Worm (Caenorhabditis elegans): ENCODE measurements around the gene C49H3.3.
A peak's percentile ranks its signal among the peaks of the same experiment; 100 is the strongest.

C49H3.3 gene

ce11 chrIV:7909455-7910141 lies 14.6 kb upstream of the C49H3.3 start:
- no peak for TF ChIP-seq bed-3 (GFP tag; optimal IDR thresholded peaks at IDR 0.05)
- no peak for TF ChIP-seq ceh-39 (tag; optimal IDR thresholded peaks at IDR 0.05)
- TF ChIP-seq hlh-1 (tag; optimal IDR thresholded peaks at IDR 0.05): peak; percentile 19
- no peak for TF ChIP-seq snpc-4 (tag; optimal IDR thresholded peaks at IDR 0.05)
- TF ChIP-seq nhr-2 (tag; optimal IDR thresholded peaks at IDR 0.05): no peak
- TF ChIP-seq nhr-28 (tag; optimal IDR thresholded peaks at IDR 0.05): no peak
- TF ChIP-seq nhr-76 (tag; optimal IDR thresholded peaks at IDR 0.05): no peak
- no peak for TF ChIP-seq elt-1 (tag; optimal IDR thresholded peaks at IDR 0.05; ENCODE audit: borderline replicate concordance, insufficient read depth)
- TF ChIP-seq pha-4 (tag; optimal IDR thresholded peaks at IDR 0.05): no peak
- peak; percentile 8 for TF ChIP-seq ces-1 (GFP tag; optimal IDR thresholded peaks at IDR 0.05)
- no peak for TF ChIP-seq ztf-11 (tag; optimal IDR thresholded peaks at IDR 0.05)
- no peak for TF ChIP-seq mab-5 (tag; optimal IDR thresholded peaks at IDR 0.05)
- TF ChIP-seq lsy-2 (tag; optimal IDR thresholded peaks at IDR 0.05): peak; percentile 65
- TF ChIP-seq lin-32 (GFP tag; optimal IDR thresholded peaks at IDR 0.05): no peak
- TF ChIP-seq drap-1 (GFP tag; optimal IDR thresholded peaks at IDR 0.05): no peak
- TF ChIP-seq lin-13 (tag; optimal IDR thresholded peaks at IDR 0.05): no peak
- TF ChIP-seq elt-3 (tag; optimal IDR thresholded peaks at IDR 0.05): no peak
- no peak for TF ChIP-seq M03D4.4 (tag; optimal IDR thresholded peaks at IDR 0.05)
- TF ChIP-seq mep-1 (tag; optimal IDR thresholded peaks at IDR 0.05): peak; percentile 65

- TF ChIP-seq ces-1 (GFP tag; optimal IDR thresholded peaks at IDR 0.05) (peak; percentile 6), sem-2 (GFP tag; optimal IDR thresholded peaks at IDR 0.05) (no peak), hlh-1 (tag; optimal IDR thresholded peaks at IDR 0.05) (peak; percentile 30), mls-2 (tag; optimal IDR thresholded peaks at IDR 0.05) (no peak), tbx-8 (GFP tag; optimal IDR thresholded peaks at IDR 0.05) (no peak), mab-5 (tag; optimal IDR thresholded peaks at IDR 0.05) (no peak), elt-1 (tag; optimal IDR thresholded peaks at IDR 0.05; ENCODE audit: borderline replicate concordance, insufficient read depth) (peak; percentile 83), ceh-83 (GFP tag; optimal IDR thresholded peaks at IDR 0.05) (peak; percentile 33), pha-4 (tag; optimal IDR thresholded peaks at IDR 0.05) (no peak), nhr-237 (tag; optimal IDR thresholded peaks at IDR 0.05) (no peak)
Measured at ce11 chrIV:7910197-7910735, 13.9 kb upstream of the C49H3.3 start, which contains the start of the genes npp-27 and ntl-4. npp-27 (minus strand) TSS chrIV:7910247. ntl-4 (plus strand) TSS chrIV:7910575.

- TF ChIP-seq lin-32 (GFP tag; optimal IDR thresholded peaks at IDR 0.05) (no peak), mab-5 (tag; optimal IDR thresholded peaks at IDR 0.05) (no peak), unc-120 (tag; optimal IDR thresholded peaks at IDR 0.05; ENCODE audit: poor library complexity, severe bottlenecking) (no peak), ceh-83 (GFP tag; optimal IDR thresholded peaks at IDR 0.05) (no peak), elt-1 (tag; optimal IDR thresholded peaks at IDR 0.05; ENCODE audit: borderline replicate concordance, insufficient read depth) (no peak), sem-2 (GFP tag; optimal IDR thresholded peaks at IDR 0.05) (no peak), unc-62 (GFP tag; optimal IDR thresholded peaks at IDR 0.05) (no peak), cnd-1 (tag; optimal IDR thresholded peaks at IDR 0.05) (no peak), ceh-43 (GFP tag; optimal IDR thresholded peaks at IDR 0.05) (no peak), ceh-39 (tag; optimal IDR thresholded peaks at IDR 0.05) (no peak), ztf-11 (tag; optimal IDR thresholded peaks at IDR 0.05) (no peak), nhr-28 (tag; optimal IDR thresholded peaks at IDR 0.05) (no peak), nhr-12 (tag; optimal IDR thresholded peaks at IDR 0.05) (no peak), drap-1 (GFP tag; optimal IDR thresholded peaks at IDR 0.05) (no peak)
Measured at ce11 chrIV:7914991-7915390, 9.2 kb upstream of the C49H3.3 start, which contains the start of gene C49H3.4. C49H3.4 (plus strand) TSS chrIV:7915291.

- TF ChIP-seq ceh-39 (tag; optimal IDR thresholded peaks at IDR 0.05): no peak
Measured at ce11 chrIV:7916907-7917306, 7.2 kb upstream of the C49H3.3 start.

ce11 chrIV:7917881-7918280 lies 6.3 kb upstream of the C49H3.3 start:
- no peak for TF ChIP-seq bed-3 (GFP tag; optimal IDR thresholded peaks at IDR 0.05)
- TF ChIP-seq mls-2 (tag; optimal IDR thresholded peaks at IDR 0.05): no peak
- no peak for TF ChIP-seq drap-1 (GFP tag; optimal IDR thresholded peaks at IDR 0.05)
- TF ChIP-seq unc-62 (GFP tag; optimal IDR thresholded peaks at IDR 0.05): no peak
- TF ChIP-seq sptf-1 (tag; optimal IDR thresholded peaks at IDR 0.05): no peak
- no peak for TF ChIP-seq ces-1 (GFP tag; optimal IDR thresholded peaks at IDR 0.05)
- TF ChIP-seq hlh-1 (tag; optimal IDR thresholded peaks at IDR 0.05): no peak
- TF ChIP-seq mab-5 (tag; optimal IDR thresholded peaks at IDR 0.05): no peak
- TF ChIP-seq flh-1 (GFP tag; optimal IDR thresholded peaks at IDR 0.05): no peak
- TF ChIP-seq snpc-4 (tag; optimal IDR thresholded peaks at IDR 0.05): no peak
- no peak for TF ChIP-seq nhr-2 (tag; optimal IDR thresholded peaks at IDR 0.05)
- no peak for TF ChIP-seq mep-1 (tag; optimal IDR thresholded peaks at IDR 0.05)

Measured in whole organism, mixed stage, embryonic.